Worm (Caenorhabditis elegans): ENCODE data around the gene F19C6.4.

Gene F19C6.4

ce11 chrX:10008664-10009063 is 9.2 kb downstream of the F19C6.4 start, which contains the start of gene F19C6.3:
Gene F19C6.3, minus strand, starts transcription at chrX:10008764.
- TF ChIP-seq him-1 (tag; optimal IDR thresholded peaks at IDR 0.05) (no peak), dao-5 (tag; optimal IDR thresholded peaks at IDR 0.05) (no peak), W03F9.2 (tag; optimal IDR thresholded peaks at IDR 0.05) (no peak)

DNA sequence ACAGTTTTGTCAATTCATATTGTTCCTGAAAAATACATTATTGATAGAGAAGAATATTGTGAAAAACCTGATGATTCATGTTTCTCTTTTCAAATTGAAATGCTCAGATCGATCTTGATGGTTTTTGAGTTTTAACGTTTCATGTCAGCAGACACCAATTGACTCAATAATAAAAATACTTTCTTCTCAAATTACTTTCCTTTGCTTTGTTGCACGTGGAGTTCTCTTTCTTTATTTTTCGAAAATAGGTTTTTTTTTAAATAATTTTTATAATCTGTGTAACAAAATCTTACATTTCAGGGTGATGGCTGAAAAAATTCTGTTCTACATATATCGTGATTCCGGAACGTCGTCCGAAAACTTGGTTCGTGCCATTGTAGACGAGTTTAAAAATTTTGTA is 17.2 kb downstream of the F19C6.4 start, which contains the start of gene F19C6.2:
TSS of gene F19C6.2 (plus strand) at position 301 of the 400 bp plus-strand sequence.
- TF ChIP-seq dao-5 (tag; optimal IDR thresholded peaks at IDR 0.05) (no peak), W03F9.2 (tag; optimal IDR thresholded peaks at IDR 0.05) (no peak), him-1 (tag; optimal IDR thresholded peaks at IDR 0.05) (no peak)

- TF ChIP-seq him-1 (tag; optimal IDR thresholded peaks at IDR 0.05) (peak; percentile 70), W03F9.2 (tag; optimal IDR thresholded peaks at IDR 0.05) (peak; percentile 39), dao-5 (tag; optimal IDR thresholded peaks at IDR 0.05) (no peak)
Measured at ce11 chrX:9999599-10000201, 18.1 kb downstream of the F19C6.4 start.

- no peak for TF ChIP-seq W03F9.2 (tag; optimal IDR thresholded peaks at IDR 0.05)
- no peak for TF ChIP-seq him-1 (tag; optimal IDR thresholded peaks at IDR 0.05)
- no peak for TF ChIP-seq dao-5 (tag; optimal IDR thresholded peaks at IDR 0.05)
Measured at ce11 chrX:9999192-9999591, 18.6 kb downstream of the F19C6.4 start, which contains the start of gene grk-1. Gene grk-1, minus strand, starts transcription at chrX:9999208.

- TF ChIP-seq dao-5 (tag; optimal IDR thresholded peaks at IDR 0.05): no peak
- TF ChIP-seq W03F9.2 (tag; optimal IDR thresholded peaks at IDR 0.05): no peak
- no peak for TF ChIP-seq him-1 (tag; optimal IDR thresholded peaks at IDR 0.05)
Measured at ce11 chrX:9997344-9997743, 20.5 kb downstream of the F19C6.4 start.

DNA sequence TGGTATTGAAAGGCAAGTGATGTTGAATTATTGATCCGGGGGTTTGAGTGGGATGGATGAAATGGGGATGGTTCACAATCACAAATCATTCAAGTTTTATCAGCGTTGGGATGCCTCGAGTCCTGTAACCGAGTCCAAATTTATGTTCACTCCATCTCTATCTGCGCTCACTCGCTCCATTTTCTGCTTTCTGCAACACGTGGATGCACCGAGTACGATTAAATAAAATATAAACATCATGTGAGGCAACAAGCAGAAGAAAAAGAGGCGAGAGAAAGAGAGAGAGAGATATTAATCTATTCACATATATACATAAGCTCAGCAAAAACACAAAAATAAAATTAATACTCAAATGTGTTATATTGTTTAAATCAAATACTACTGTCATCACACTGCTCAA is 24.7 kb downstream of the F19C6.4 start:
- TF ChIP-seq him-1 (tag; optimal IDR thresholded peaks at IDR 0.05) (no peak), dao-5 (tag; optimal IDR thresholded peaks at IDR 0.05) (no peak), W03F9.2 (tag; optimal IDR thresholded peaks at IDR 0.05) (no peak)

ce11 chrX:9988884-9989283 is 28.9 kb downstream of the F19C6.4 start:
- TF ChIP-seq him-1 (tag; optimal IDR thresholded peaks at IDR 0.05): no peak
- no peak for TF ChIP-seq dao-5 (tag; optimal IDR thresholded peaks at IDR 0.05)
- TF ChIP-seq W03F9.2 (tag; optimal IDR thresholded peaks at IDR 0.05): no peak

ce11 chrX:9987166-9987565 is 30.7 kb downstream of the F19C6.4 start:
- TF ChIP-seq him-1 (tag; optimal IDR thresholded peaks at IDR 0.05): no peak
- no peak for TF ChIP-seq dao-5 (tag; optimal IDR thresholded peaks at IDR 0.05)
- no peak for TF ChIP-seq W03F9.2 (tag; optimal IDR thresholded peaks at IDR 0.05)

- TF ChIP-seq dao-5 (tag; optimal IDR thresholded peaks at IDR 0.05): no peak
- TF ChIP-seq W03F9.2 (tag; optimal IDR thresholded peaks at IDR 0.05): no peak
- no peak for TF ChIP-seq him-1 (tag; optimal IDR thresholded peaks at IDR 0.05)
Measured at ce11 chrX:9984889-9985404, 32.9 kb downstream of the F19C6.4 start, which contains the start of gene F19C6.5. Gene F19C6.5, minus strand, starts transcription at chrX:9984939.

- no peak for TF ChIP-seq dao-5 (tag; optimal IDR thresholded peaks at IDR 0.05)
- no peak for TF ChIP-seq him-1 (tag; optimal IDR thresholded peaks at IDR 0.05)
- no peak for TF ChIP-seq W03F9.2 (tag; optimal IDR thresholded peaks at IDR 0.05)
Measured at ce11 chrX:9981259-9981658, 36.6 kb downstream of the F19C6.4 start.

ce11 chrX:9976206-9976605 is 41.6 kb downstream of the F19C6.4 start, which contains the start of gene mgl-1:
Gene mgl-1, minus strand, starts transcription at chrX:9976306.
- TF ChIP-seq dao-5 (tag; optimal IDR thresholded peaks at IDR 0.05): no peak
- TF ChIP-seq him-1 (tag; optimal IDR thresholded peaks at IDR 0.05): no peak
- no peak for TF ChIP-seq W03F9.2 (tag; optimal IDR thresholded peaks at IDR 0.05)

- TF ChIP-seq W03F9.2 (tag; optimal IDR thresholded peaks at IDR 0.05) (no peak), him-1 (tag; optimal IDR thresholded peaks at IDR 0.05) (no peak), dao-5 (tag; optimal IDR thresholded peaks at IDR 0.05) (no peak)
Measured at ce11 chrX:9965275-9965674, 52.5 kb downstream of the F19C6.4 start, which contains the start of gene pssy-1. Gene pssy-1, plus strand, starts transcription at chrX:9965592.
